Worm (Caenorhabditis elegans) whole organism, L4 larva: ENCODE measurements around the gene R05A10.7.
A peak's percentile ranks its signal among the peaks of the same experiment; 100 is the strongest.

Experiments used
- F49E8.2 ChIP-seq: sonication (generic microtip); optimal IDR thresholded peaks from 2 replicates; lab custom pipeline; 2016; ENCODE audit warnings: missing compliant biosample characterization, mild to moderate bottlenecking, missing genetic modification characterization, borderline replicate concordance
- Y48G9A.11 ChIP-seq: fragments of 200-800 bp; sonication (Bioruptor generic); IDR thresholded peaks from 2 replicates; pipeline ENCODE4 v1.3.6; 2022; ENCODE audit warnings: missing genetic modification reagents, missing genetic modification characterization, missing compliant biosample characterization
- aha-1 ChIP-seq: fragments of 150-350 bp; peaks from one replicate; lab custom pipeline; 2014; ENCODE audit warnings: missing biosample characterization, missing genetic modification characterization
- ces-1 ChIP-seq: fragments of 150-350 bp; sonication (generic microtip); optimal IDR thresholded peaks from 4 replicates; lab custom pipeline; 2014; ENCODE audit warnings: missing biosample characterization, missing genetic modification reagents, missing genetic modification characterization
- dmd-8 ChIP-seq: fragments of 200-800 bp; sonication (Bioruptor generic); IDR thresholded peaks from 2 replicates; pipeline ENCODE4 v1.3.6; 2022; ENCODE audit warnings: missing genetic modification characterization, missing compliant biosample characterization
- fkh-10 ChIP-seq: fragments of 150-350 bp; optimal IDR thresholded peaks from 2 replicates; lab custom pipeline; 2014; ENCODE audit warnings: missing biosample characterization, missing genetic modification reagents, missing genetic modification characterization
- lin-13 ChIP-seq: fragments of 150-350 bp; optimal IDR thresholded peaks from 2 replicates; lab custom pipeline; 2014; ENCODE audit warnings: missing biosample characterization, missing genetic modification reagents, missing genetic modification characterization
- lin-15B ChIP-seq: fragments of 150-350 bp; sonication (generic microtip); optimal IDR thresholded peaks from 3 replicates; lab custom pipeline; 2014; ENCODE audit warnings: missing biosample characterization, missing genetic modification characterization
- lin-38 ChIP-seq: fragments of 200-800 bp; sonication (Bioruptor generic); IDR thresholded peaks from 2 replicates; pipeline ENCODE4 v1.3.6; 2022; ENCODE audit warnings: missing genetic modification reagents, missing genetic modification characterization, missing compliant biosample characterization
- lir-3 ChIP-seq: sonication (generic microtip); optimal IDR thresholded peaks from 2 replicates; lab custom pipeline; 2016; ENCODE audit warnings: mild to moderate bottlenecking, missing genetic modification characterization, missing compliant biosample characterization
- mes-2 ChIP-seq: sonication (generic microtip); optimal IDR thresholded peaks from 2 replicates; lab custom pipeline; 2016; ENCODE audit warnings: missing genotype, mild to moderate bottlenecking, missing genetic modification characterization, missing compliant biosample characterization; ENCODE audit not compliant: poor library complexity, severe bottlenecking
- nhr-6 ChIP-seq: fragments of 150-350 bp; optimal IDR thresholded peaks from 2 replicates; lab custom pipeline; 2014; ENCODE audit warnings: missing biosample characterization, missing genetic modification characterization
- pha-4 ChIP-seq, 2 experiments: fragments of 150-350 bp in 1 of 2; fragments of 200-800 bp in 1 of 2; sonication (Bioruptor generic) in 1 of 2; IDR thresholded peaks in 1 of 2; optimal IDR thresholded peaks in 1 of 2; 2 replicates each; pipeline versions ENCODE4 v1.3.6 to Lab custom; 2014 to 2022; ENCODE audit warnings: missing genetic modification characterization in 2 of 2, missing genetic modification reagents in 2 of 2, missing biosample characterization in 1 of 2, missing compliant biosample characterization in 1 of 2
- saeg-2 ChIP-seq: fragments of 200-800 bp; sonication (Bioruptor generic); IDR thresholded peaks from 2 replicates; pipeline ENCODE4 v1.3.6; 2022; ENCODE audit warnings: missing genetic modification reagents, missing genetic modification characterization, missing compliant biosample characterization
- snpc-1.2 ChIP-seq: fragments of 200-800 bp; sonication (Bioruptor generic); IDR thresholded peaks from 2 replicates; pipeline ENCODE4 v1.3.6; 2022; ENCODE audit warnings: missing genetic modification reagents, missing genetic modification characterization, missing compliant biosample characterization
- spr-1 ChIP-seq: sonication (generic microtip); optimal IDR thresholded peaks from 2 replicates; lab custom pipeline; 2016; ENCODE audit warnings: mild to moderate bottlenecking, missing genetic modification characterization, missing compliant biosample characterization
- spr-3 ChIP-seq: fragments of 200-800 bp; sonication (Bioruptor generic); optimal IDR thresholded peaks from 2 replicates; lab custom pipeline; 2018; ENCODE audit warnings: mild to moderate bottlenecking, missing genetic modification characterization, missing compliant biosample characterization
- tag-97 ChIP-seq: fragments of 200-800 bp; sonication (Bioruptor generic); IDR thresholded peaks from 2 replicates; pipeline ENCODE4 v1.3.6; 2022; ENCODE audit warnings: missing genetic modification characterization, missing compliant biosample characterization
- unc-130 ChIP-seq: sonication (generic microtip); optimal IDR thresholded peaks from 2 replicates; lab custom pipeline; 2016; ENCODE audit warnings: missing genetic modification reagents, missing genetic modification characterization, missing compliant biosample characterization
- zag-1 ChIP-seq: fragments of 150-350 bp; optimal IDR thresholded peaks from 2 replicates; lab custom pipeline; 2014; ENCODE audit warnings: missing biosample characterization, missing genetic modification characterization
- zip-11 ChIP-seq: fragments of 200-800 bp; sonication (Bioruptor generic); IDR thresholded peaks from 2 replicates; pipeline ENCODE4 v1.3.6; 2022; ENCODE audit warnings: missing genetic modification characterization, missing compliant biosample characterization
- ztf-7 ChIP-seq: fragments of 150-350 bp; optimal IDR thresholded peaks from 2 replicates; lab custom pipeline; 2014; ENCODE audit warnings: missing biosample characterization, missing genetic modification characterization

R05A10.7 gene

DNA sequence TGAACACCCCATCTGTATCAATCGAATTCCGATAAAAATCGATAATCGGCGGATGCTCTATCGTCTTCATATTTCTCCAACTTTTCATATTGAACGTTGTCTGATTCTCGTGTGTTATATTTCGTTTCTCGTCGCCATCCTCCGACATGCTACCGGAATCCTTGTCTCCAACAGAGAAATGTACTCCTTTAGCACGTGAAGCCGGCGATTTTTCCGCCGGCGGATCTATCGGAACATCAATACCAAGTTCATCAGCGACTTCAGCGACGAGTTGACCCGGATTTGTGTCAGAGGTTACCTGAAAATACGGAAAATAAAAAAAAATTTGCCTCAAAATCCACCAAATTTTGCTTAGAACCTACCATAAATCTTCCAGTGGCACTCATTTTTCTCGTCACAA is 47.6 kb downstream of the R05A10.7 start:
- TF ChIP-seq snpc-1.2 (peak; percentile 62; the same call in 1 of the 2 replicates), tag-97 (GFP tag; lab: Robert Waterston, UW) (no peak)

- TF ChIP-seq snpc-1.2 (peak; percentile 79; the same call in 1 of the 2 replicates), tag-97 (GFP tag; lab: Robert Waterston, UW) (no peak), spr-1 (tag; lab: Kevin White, UChicago) (no peak)
Measured at ce11 chrIV:14114357-14114756, 48.3 kb downstream of the R05A10.7 start.

- TF ChIP-seq fkh-10 = no peak
- no peak for TF ChIP-seq unc-130 (GFP tag; lab: Kevin White, UChicago)
- peak; percentile 26; the same call in 1 of the 2 replicates for TF ChIP-seq snpc-1.2
- TF ChIP-seq aha-1 = no peak
- TF ChIP-seq lin-38 (GFP tag; lab: Robert Waterston, UW) = peak; percentile 37
- peak; percentile 49 for TF ChIP-seq F49E8.2 (tag; lab: Kevin White, UChicago)
- TF ChIP-seq ces-1 = no peak
- TF ChIP-seq saeg-2 (GFP tag; lab: Robert Waterston, UW) = no peak
- no peak for TF ChIP-seq ztf-7 (tag; lab: Kevin White, UChicago)
- TF ChIP-seq zip-11 (GFP tag; lab: Robert Waterston, UW) = no peak
- TF ChIP-seq lir-3 = no peak
- no peak for TF ChIP-seq lin-15B (tag; lab: Kevin White, UChicago)
- TF ChIP-seq pha-4 (GFP tag; IDR thresholded peaks at IDR 0.05; lab: Robert Waterston, UW) = no peak
- no peak for TF ChIP-seq pha-4 (tag; optimal IDR thresholded peaks at IDR 0.05; lab: Kevin White, UChicago)
- 0 out of 2 replicates have a peak, but pooled peaks have one; percentile 43 for TF ChIP-seq Y48G9A.11 (GFP tag; lab: Robert Waterston, UW)
- TF ChIP-seq zag-1 (tag; lab: Kevin White, UChicago) = no peak
- no peak for TF ChIP-seq mes-2 (tag; lab: Kevin White, UChicago)
- no peak for TF ChIP-seq spr-3 (GFP tag; lab: Kevin White, UChicago)
- TF ChIP-seq nhr-6 (tag; lab: Kevin White, UChicago) = no peak
- TF ChIP-seq dmd-8 (GFP tag; lab: Robert Waterston, UW) = no peak
- TF ChIP-seq tag-97 (GFP tag; lab: Robert Waterston, UW) = no peak
- TF ChIP-seq lin-13 (GFP tag; lab: Kevin White, UChicago) = peak; percentile 4
- TF ChIP-seq, all 104 proteins: peak for 5
Measured at ce11 chrIV:14113621-14114020, 49.1 kb downstream of the R05A10.7 start.
